Worm (Caenorhabditis elegans) whole organism, young adult: Measurements from ENCODE around the gene F16B12.7.

Experiments
- F39B2.1 ChIP-seq: fragments of 200-800 bp; sonication (Bioruptor generic); IDR thresholded peaks from 2 replicates; pipeline ENCODE4 v1.3.6; 2022; ENCODE audit warnings: missing genetic modification reagents, missing genetic modification characterization, missing compliant biosample characterization
- Y95B8A.8 ChIP-seq: fragments of 200-800 bp; sonication (Bioruptor generic); IDR thresholded peaks from 2 replicates; pipeline ENCODE4 v1.3.6; 2022; ENCODE audit warnings: missing genetic modification reagents, missing genetic modification characterization, missing compliant biosample characterization
- bed-2 ChIP-seq: fragments of 200-800 bp; sonication (Bioruptor generic); IDR thresholded peaks from 2 replicates; pipeline ENCODE4 v1.3.6; 2022; ENCODE audit warnings: missing genetic modification reagents, missing genetic modification characterization, missing compliant biosample characterization
- dpff-1 ChIP-seq: sonication (generic microtip); optimal IDR thresholded peaks from 2 replicates; lab custom pipeline; 2017; ENCODE audit warnings: mild to moderate bottlenecking, missing genetic modification characterization, missing compliant biosample characterization
- him-1 ChIP-seq: sonication (generic microtip); optimal IDR thresholded peaks from 2 replicates; lab custom pipeline; 2016; ENCODE audit warnings: missing genotype, missing genetic modification reagents, missing genetic modification characterization, missing compliant biosample characterization
- lin-26 ChIP-seq: fragments of 200-800 bp; sonication (Bioruptor generic); IDR thresholded peaks from 2 replicates; pipeline ENCODE4 v1.3.6; 2022; ENCODE audit warnings: missing genetic modification reagents, missing genetic modification characterization, missing compliant biosample characterization
- mxl-1 ChIP-seq: sonication (generic microtip); optimal IDR thresholded peaks from 2 replicates; lab custom pipeline; 2016; ENCODE audit warnings: missing genetic modification characterization, missing compliant biosample characterization
- nhr-90 ChIP-seq: sonication (generic microtip); optimal IDR thresholded peaks from 2 replicates; lab custom pipeline; 2016; ENCODE audit warnings: missing genotype, mild to moderate bottlenecking, missing genetic modification characterization, missing compliant biosample characterization
- pha-4 ChIP-seq: fragments of 150-350 bp; sonication (generic microtip); optimal IDR thresholded peaks from 2 replicates; lab custom pipeline; 2014; ENCODE audit warnings: missing biosample characterization, missing genetic modification reagents, missing genetic modification characterization
- repo-1 ChIP-seq: sonication (generic microtip); optimal IDR thresholded peaks from 2 replicates; lab custom pipeline; 2017; ENCODE audit warnings: mild to moderate bottlenecking, missing genetic modification characterization, missing compliant biosample characterization
- zim-3 ChIP-seq: sonication (generic microtip); optimal IDR thresholded peaks from 2 replicates; lab custom pipeline; 2017; ENCODE audit warnings: mild to moderate bottlenecking, missing genetic modification characterization, moderate library complexity, missing compliant biosample characterization

DNA sequence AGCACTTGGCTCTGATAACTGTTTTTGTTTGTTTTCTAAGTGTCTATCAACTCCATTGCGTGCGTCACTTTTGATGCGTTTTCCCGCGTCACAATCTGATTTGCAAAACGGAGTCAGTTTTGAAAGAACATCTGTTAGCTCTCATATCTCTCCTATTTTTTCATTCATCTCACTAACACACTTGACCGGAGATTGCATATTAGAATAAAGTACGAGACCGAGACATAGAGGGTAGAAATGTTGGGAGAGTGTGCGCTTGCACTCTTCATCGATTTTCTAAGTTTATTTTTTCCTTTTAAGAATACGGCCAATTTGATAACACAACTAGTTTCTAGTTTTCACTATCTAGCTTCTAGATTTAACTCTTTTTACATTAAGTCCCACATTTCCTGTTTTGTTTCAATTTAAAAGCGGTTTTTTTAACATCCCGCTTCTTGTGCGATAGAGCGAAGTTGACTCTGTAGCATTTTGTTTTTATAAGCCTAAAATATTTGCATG is 33.0 kb downstream of the F16B12.7 start:
- TF ChIP-seq F39B2.1 = no peak
- TF ChIP-seq zim-3 (tag; lab: Kevin White, UChicago) = no peak
- TF ChIP-seq dpff-1 = no peak
- TF ChIP-seq repo-1 = no peak
- TF ChIP-seq pha-4 (tag; lab: Kevin White, UChicago) = no peak
- TF ChIP-seq Y95B8A.8 = no peak
- no peak for TF ChIP-seq him-1 (tag; lab: Kevin White, UChicago)
- TF ChIP-seq nhr-90 = no peak
- no peak for TF ChIP-seq lin-26
- no peak for TF ChIP-seq mxl-1 (tag; lab: Kevin White, UChicago)
- no peak for TF ChIP-seq bed-2 (GFP tag; lab: Robert Waterston, UW)
